Worm (Caenorhabditis elegans) whole organism, L1 larva: ENCODE data around the gene Y17G9B.2.
A peak's percentile ranks its signal among the peaks of the same experiment; 100 is the strongest.

Experiments used
- C04F5.9 ChIP-seq: sonication (generic microtip); optimal IDR thresholded peaks from 2 replicates; lab custom pipeline; 2016; ENCODE audit warnings: missing genetic modification characterization, missing compliant biosample characterization
- C34B4.2 ChIP-seq: sonication (generic microtip); optimal IDR thresholded peaks from 2 replicates; lab custom pipeline; 2017; ENCODE audit warnings: mild to moderate bottlenecking, missing genetic modification characterization, missing compliant biosample characterization
- Y116A8C.19 ChIP-seq: sonication (generic microtip); optimal IDR thresholded peaks from 2 replicates; lab custom pipeline; 2016; ENCODE audit warnings: missing compliant biosample characterization, missing genetic modification characterization, borderline replicate concordance
- ama-1 ChIP-seq: fragments of 150-350 bp; optimal IDR thresholded peaks from 2 replicates; lab custom pipeline; 2014
- blmp-1 ChIP-seq: fragments of 150-350 bp; optimal IDR thresholded peaks from 2 replicates; lab custom pipeline; 2014; ENCODE audit warnings: missing biosample characterization, missing genetic modification characterization
- ceh-88 ChIP-seq: fragments of 200-800 bp; sonication (Bioruptor generic); IDR thresholded peaks from 2 replicates; pipeline ENCODE4 v1.3.6; 2022; ENCODE audit warnings: missing genetic modification characterization, missing compliant biosample characterization
- ceh-90 ChIP-seq: sonication (generic microtip); optimal IDR thresholded peaks from 2 replicates; lab custom pipeline; 2016; ENCODE audit warnings: missing genetic modification characterization, missing compliant biosample characterization
- dpl-1 ChIP-seq, 3 experiments: fragments of 150-350 bp in 2 of 3; sonication (generic microtip) in 1 of 3; optimal IDR thresholded peaks; 2 replicates each; lab custom pipeline; 2014 to 2017; ENCODE audit warnings: missing biosample characterization in 3 of 3, missing genetic modification characterization in 3 of 3, missing genetic modification reagents in 3 of 3
- dsc-1 ChIP-seq: sonication (generic microtip); optimal IDR thresholded peaks from 2 replicates; lab custom pipeline; 2016; ENCODE audit warnings: mild to moderate bottlenecking, missing genetic modification characterization, missing compliant biosample characterization
- egl-13 ChIP-seq: sonication (generic microtip); optimal IDR thresholded peaks from 2 replicates; lab custom pipeline; 2016; ENCODE audit warnings: missing genotype, missing genetic modification reagents, missing genetic modification characterization, missing compliant biosample characterization
- egl-27 ChIP-seq, 2 experiments: fragments of 150-350 bp in 1 of 2; sonication (generic microtip); optimal IDR thresholded peaks; 3 replicates each; lab custom pipeline; 2017 to 2018; ENCODE audit warnings: missing biosample characterization in 2 of 2, missing genetic modification characterization in 2 of 2, missing genetic modification reagents in 2 of 2
- elt-3 ChIP-seq, 6 experiments: fragments of 150-350 bp in 1 of 6; sonication (generic microtip); optimal IDR thresholded peaks; 2 replicates each; lab custom pipeline; 2017 to 2018; ENCODE audit warnings: missing biosample characterization in 6 of 6, missing genetic modification characterization in 6 of 6, inconsistent platforms in 1 of 6
- ets-5 ChIP-seq: fragments of 200-800 bp; sonication (Bioruptor generic); IDR thresholded peaks from 2 replicates; pipeline ENCODE4 v1.3.6; 2022; ENCODE audit warnings: missing genetic modification characterization, missing compliant biosample characterization
- fkh-10 ChIP-seq: sonication (generic microtip); optimal IDR thresholded peaks from 2 replicates; lab custom pipeline; 2017; ENCODE audit warnings: missing biosample characterization, missing genetic modification reagents, missing genetic modification characterization
- fkh-4 ChIP-seq: sonication (generic microtip); optimal IDR thresholded peaks from 2 replicates; lab custom pipeline; 2016; ENCODE audit warnings: missing compliant biosample characterization, missing genetic modification characterization, borderline replicate concordance
- fkh-8 ChIP-seq: sonication (generic microtip); optimal IDR thresholded peaks from 2 replicates; lab custom pipeline; 2016; ENCODE audit warnings: mild to moderate bottlenecking, missing genetic modification characterization, missing compliant biosample characterization
- fos-1 ChIP-seq: fragments of 150-350 bp; optimal IDR thresholded peaks from 2 replicates; lab custom pipeline; 2014; ENCODE audit warnings: missing biosample characterization, missing genetic modification characterization
- hlh-4 ChIP-seq: sonication (generic microtip); optimal IDR thresholded peaks from 2 replicates; lab custom pipeline; 2016; ENCODE audit warnings: mild to moderate bottlenecking, missing genetic modification characterization, missing compliant biosample characterization
- hpl-2 ChIP-seq: fragments of 150-350 bp; optimal IDR thresholded peaks from 2 replicates; lab custom pipeline; 2014; ENCODE audit warnings: missing biosample characterization, missing genetic modification reagents, missing genetic modification characterization
- isw-1 ChIP-seq: fragments of 200-800 bp; sonication (Bioruptor generic); IDR thresholded peaks from 2 replicates; pipeline ENCODE4 v1.3.6; 2022; ENCODE audit warnings: missing genetic modification characterization, missing compliant biosample characterization
- lin-13 ChIP-seq: fragments of 150-350 bp; optimal IDR thresholded peaks from 2 replicates; lab custom pipeline; 2014; ENCODE audit warnings: missing biosample characterization, missing genetic modification reagents, missing genetic modification characterization
- lin-35 ChIP-seq, 2 experiments: fragments of 150-350 bp; optimal IDR thresholded peaks; 2 replicates each; lab custom pipeline; 2014; ENCODE audit warnings: missing biosample characterization in 2 of 2, missing genetic modification characterization in 2 of 2, missing genetic modification reagents in 2 of 2
- lin-39 ChIP-seq: fragments of 150-350 bp; optimal IDR thresholded peaks from 2 replicates; lab custom pipeline; 2014; ENCODE audit warnings: missing biosample characterization, missing genetic modification reagents, missing genetic modification characterization
- lsy-2 ChIP-seq, 2 experiments: fragments of 150-350 bp; optimal IDR thresholded peaks; 2 replicates each; lab custom pipeline; 2014; ENCODE audit warnings: missing biosample characterization in 2 of 2, missing genetic modification characterization in 2 of 2
- mdl-1 ChIP-seq, 2 experiments: fragments of 150-350 bp; optimal IDR thresholded peaks; 2 replicates each; lab custom pipeline; 2014 to 2017; ENCODE audit warnings: missing biosample characterization in 2 of 2, missing genetic modification characterization in 2 of 2, inconsistent platforms in 1 of 2
- mef-2 ChIP-seq: fragments of 150-350 bp; optimal IDR thresholded peaks from 2 replicates; lab custom pipeline; 2014; ENCODE audit warnings: missing biosample characterization, missing genetic modification characterization
- mep-1 ChIP-seq: fragments of 150-350 bp; optimal IDR thresholded peaks from 2 replicates; lab custom pipeline; 2014; ENCODE audit warnings: missing biosample characterization, missing genetic modification characterization
- nhr-237 ChIP-seq: fragments of 150-350 bp; optimal IDR thresholded peaks from 2 replicates; lab custom pipeline; 2014; ENCODE audit warnings: missing biosample characterization, missing genetic modification characterization
- nhr-71 ChIP-seq: sonication (generic microtip); optimal IDR thresholded peaks from 2 replicates; lab custom pipeline; 2016; ENCODE audit warnings: mild to moderate bottlenecking, missing genetic modification characterization, moderate library complexity, missing compliant biosample characterization
- nhr-76 ChIP-seq: sonication (generic microtip); optimal IDR thresholded peaks from 2 replicates; lab custom pipeline; 2017; ENCODE audit warnings: missing biosample characterization, missing genetic modification characterization
- nhr-77 ChIP-seq: fragments of 150-350 bp; optimal IDR thresholded peaks from 2 replicates; lab custom pipeline; 2014; ENCODE audit warnings: missing biosample characterization, missing genetic modification characterization
- nhr-85 ChIP-seq: sonication (generic microtip); peaks from one replicate; lab custom pipeline; 2016; ENCODE audit warnings: missing genetic modification characterization, inconsistent platforms, missing compliant biosample characterization
- pqm-1 ChIP-seq: sonication (generic microtip); optimal IDR thresholded peaks from 3 replicates; lab custom pipeline; 2017; ENCODE audit warnings: missing biosample characterization, missing genetic modification characterization
- snpc-4 ChIP-seq: fragments of 150-350 bp; optimal IDR thresholded peaks from 2 replicates; lab custom pipeline; 2014; ENCODE audit warnings: missing biosample characterization, missing genetic modification characterization
- snu-23 ChIP-seq: sonication (generic microtip); optimal IDR thresholded peaks from 2 replicates; lab custom pipeline; 2016; ENCODE audit warnings: missing genetic modification characterization, missing compliant biosample characterization
- sox-4 ChIP-seq: sonication (generic microtip); optimal IDR thresholded peaks from 2 replicates; lab custom pipeline; 2016; ENCODE audit warnings: missing genetic modification characterization, missing compliant biosample characterization
- sup-37 ChIP-seq: fragments of 200-800 bp; sonication (Bioruptor generic); optimal IDR thresholded peaks from 2 replicates; lab custom pipeline; 2018; ENCODE audit warnings: mild to moderate bottlenecking, missing genetic modification characterization, missing compliant biosample characterization
- swsn-7 ChIP-seq: sonication (generic microtip); optimal IDR thresholded peaks from 2 replicates; lab custom pipeline; 2016; ENCODE audit warnings: missing genetic modification characterization, missing compliant biosample characterization
- tbx-2 ChIP-seq: sonication (generic microtip); optimal IDR thresholded peaks from 2 replicates; lab custom pipeline; 2016; ENCODE audit warnings: missing genetic modification characterization, missing compliant biosample characterization
- unc-62 ChIP-seq: fragments of 150-350 bp; optimal IDR thresholded peaks from 2 replicates; lab custom pipeline; 2014; ENCODE audit warnings: missing biosample characterization, missing genetic modification reagents, missing genetic modification characterization
- unc-86 ChIP-seq: sonication (generic microtip); optimal IDR thresholded peaks from 2 replicates; lab custom pipeline; 2016; ENCODE audit warnings: missing genetic modification characterization, missing compliant biosample characterization
- unc-98 ChIP-seq: fragments of 200-800 bp; sonication (Bioruptor generic); IDR thresholded peaks from 2 replicates; pipeline ENCODE4 v1.3.6; 2022; ENCODE audit warnings: missing genetic modification characterization, missing compliant biosample characterization
- vab-15 ChIP-seq: sonication (generic microtip); optimal IDR thresholded peaks from 2 replicates; lab custom pipeline; 2017; ENCODE audit warnings: missing genotype, mild to moderate bottlenecking, missing genetic modification characterization, missing compliant biosample characterization
- zip-4 ChIP-seq: fragments of 200-800 bp; sonication (Bioruptor generic); optimal IDR thresholded peaks from 2 replicates; lab custom pipeline; 2018; ENCODE audit warnings: mild to moderate bottlenecking, missing genetic modification characterization, moderate library complexity, missing compliant biosample characterization
- ztf-11 ChIP-seq, 2 experiments: sonication (generic microtip); optimal IDR thresholded peaks; 2 replicates each; lab custom pipeline; 2016 to 2017; ENCODE audit warnings: missing genetic modification characterization in 2 of 2, missing biosample characterization in 1 of 2, missing compliant biosample characterization in 1 of 2

Gene Y17G9B.2

DNA sequence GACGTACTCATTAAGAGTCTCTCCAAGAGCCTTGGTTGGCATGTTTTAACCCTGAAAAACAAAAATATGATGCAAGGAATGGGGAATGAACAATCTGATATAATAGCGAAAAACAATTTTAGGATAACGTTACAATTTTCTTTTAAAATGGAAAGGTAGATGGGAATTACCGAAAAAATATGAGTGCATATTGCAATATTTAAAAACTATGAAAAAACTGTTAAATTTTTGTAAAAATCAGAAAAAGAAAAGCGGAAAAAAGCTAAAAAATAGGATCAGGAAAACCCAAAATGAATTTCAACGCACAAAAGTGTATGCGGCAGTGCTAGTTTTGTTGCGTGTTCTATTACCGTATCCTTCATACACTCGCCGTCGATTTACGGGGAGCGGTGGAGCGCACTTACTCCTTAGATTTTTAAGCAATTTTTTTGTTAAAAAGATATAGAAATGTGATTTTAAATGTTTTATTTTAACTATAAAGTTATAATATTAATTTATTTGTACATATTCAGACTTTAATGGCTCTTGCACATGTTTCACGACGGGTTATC, 14.1 kb upstream of the Y17G9B.2 start, which contains the start of the genes rpl-20 and Y17G9B.5 (continued):
- TF ChIP-seq fkh-4 (tag; lab: Kevin White, UChicago) (peak; percentile 95), lin-39 (tag; lab: Kevin White, UChicago) (peak; percentile 99), sup-37 (peak; percentile 100), ama-1 (lab: Kevin White, UChicago) (peak; percentile 95), nhr-77 (tag; lab: Kevin White, UChicago) (peak; percentile 100), nhr-85 (tag; lab: Kevin White, UChicago) (peak; percentile 100), ztf-11 (tag; optimal IDR thresholded peaks at IDR 0.05; lab: Kevin White, UChicago) (peak; percentile 92 to 100), nhr-237 (peak; percentile 99), unc-62 (peak; percentile 96), zip-4 (GFP tag; lab: Kevin White, UChicago) (peak; percentile 98), fkh-10 (peak; percentile 99), Y116A8C.19 (peak; percentile 81), sox-4 (tag; lab: Kevin White, UChicago) (peak; percentile 98), hlh-4 (tag; lab: Kevin White, UChicago) (peak; percentile 70), snpc-4 (tag; lab: Kevin White, UChicago) (peak; percentile 95), isw-1 (GFP tag; lab: Robert Waterston, UW) (peak; percentile 100), hpl-2 (peak; percentile 97), ets-5 (peak; percentile 100), fkh-8 (tag; lab: Kevin White, UChicago) (peak; percentile 100), pqm-1 (tag; lab: Kevin White, UChicago) (peak; percentile 88), dpl-1 (GFP tag; optimal IDR thresholded peaks at IDR 0.05; lab: Kevin White, UChicago) (peak; percentile 94 to 96 (median 96)), snu-23 (GFP tag; lab: Kevin White, UChicago) (peak; percentile 100), tbx-2 (peak; percentile 100), C34B4.2 (tag; lab: Kevin White, UChicago) (peak; percentile 98), fos-1 (tag; lab: Kevin White, UChicago) (peak; percentile 99), mep-1 (tag; lab: Kevin White, UChicago) (peak; percentile 100), lsy-2 (tag; optimal IDR thresholded peaks at IDR 0.05; lab: Kevin White, UChicago) (peak; percentile 100), C04F5.9 (tag; lab: Kevin White, UChicago) (peak; percentile 97), lin-13 (GFP tag; lab: Kevin White, UChicago) (peak; percentile 100), ceh-90 (tag; lab: Kevin White, UChicago) (peak; percentile 75), unc-86 (tag; lab: Kevin White, UChicago) (peak; percentile 100), blmp-1 (tag; lab: Kevin White, UChicago) (peak; percentile 94), ceh-88 (GFP tag; lab: Robert Waterston, UW) (peak; percentile 100), swsn-7 (tag; lab: Kevin White, UChicago) (peak; percentile 100), egl-13 (peak; percentile 100), unc-98 (GFP tag; lab: Robert Waterston, UW) (peak; percentile 98), lin-35 (GFP tag; optimal IDR thresholded peaks at IDR 0.05; lab: Kevin White, UChicago) (peak; percentile 95 to 97), egl-27 (tag; optimal IDR thresholded peaks at IDR 0.05; lab: Kevin White, UChicago) (peak; percentile 93 to 98), elt-3 (tag; optimal IDR thresholded peaks at IDR 0.05; lab: Kevin White, UChicago) (peak; percentile 85 to 100 (median 100)), mdl-1 (tag; optimal IDR thresholded peaks at IDR 0.05; lab: Kevin White, UChicago) (peak in 1 of 2 experiments; percentile 98)

DNA sequence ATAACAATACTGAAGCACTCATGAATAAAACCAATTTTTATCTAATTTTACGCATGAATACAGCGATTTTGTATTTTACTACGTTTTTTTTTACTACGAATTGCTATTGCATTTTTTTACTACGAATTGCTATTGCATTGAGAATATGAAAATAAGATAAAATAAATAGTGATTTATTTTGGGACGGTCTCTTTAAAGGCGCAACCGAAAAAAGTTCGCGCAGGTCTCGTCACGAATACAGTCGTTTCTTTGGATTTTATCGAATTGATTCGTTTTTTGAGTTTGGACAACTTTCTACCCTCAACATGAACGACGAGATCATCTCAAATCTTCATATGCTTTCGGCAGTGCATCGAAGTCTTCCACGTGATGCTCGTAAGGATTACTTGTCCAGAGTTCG, 12.1 kb upstream of the Y17G9B.2 start, which contains the start of gene Y17G9B.4:
TSS of gene Y17G9B.4 (plus strand) at position 306 of the 400 bp plus-strand sequence.
- no peak for TF ChIP-seq nhr-76 (tag; lab: Kevin White, UChicago)
- TF ChIP-seq ztf-11 (tag; optimal IDR thresholded peaks at IDR 0.05; lab: Kevin White, UChicago), result no peak
- TF ChIP-seq fkh-8 (tag; lab: Kevin White, UChicago), result no peak
- TF ChIP-seq ceh-90 (tag; lab: Kevin White, UChicago), result no peak
- no peak for TF ChIP-seq nhr-71 (tag; lab: Kevin White, UChicago)
- TF ChIP-seq zip-4 (GFP tag; lab: Kevin White, UChicago), result no peak
- no peak for TF ChIP-seq sup-37
- TF ChIP-seq lin-39 (tag; lab: Kevin White, UChicago), result no peak
- no peak for TF ChIP-seq swsn-7 (tag; lab: Kevin White, UChicago)
- no peak for TF ChIP-seq dsc-1
- TF ChIP-seq mef-2 (tag; lab: Kevin White, UChicago), result no peak
- TF ChIP-seq vab-15, result no peak
- TF ChIP-seq, all 84 proteins: peak for 0
